Worm (Caenorhabditis elegans): ENCODE data around the gene C17B7.14.

DNA sequence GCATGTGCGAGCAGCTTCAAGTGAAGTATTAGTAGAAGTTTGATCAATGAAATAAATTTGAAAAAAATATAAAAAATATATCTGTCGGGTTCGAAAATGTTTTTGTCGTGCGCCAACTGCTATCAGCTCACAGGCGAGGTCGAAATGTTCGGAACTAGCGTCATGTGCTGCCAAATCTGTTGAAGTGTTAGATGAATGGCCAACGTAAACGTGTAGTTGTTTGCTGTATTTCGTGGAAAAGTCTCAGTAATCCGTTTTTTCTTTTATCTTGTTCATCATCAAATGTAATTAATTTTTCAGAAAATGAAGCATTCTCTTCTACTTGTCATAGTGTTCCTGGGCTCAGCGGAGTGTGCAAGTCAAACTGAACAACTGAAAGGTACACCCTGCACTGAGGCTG is 29.5 kb upstream of the C17B7.14 start, which contains the start of gene C17B7.15:
- TF ChIP-seq ztf-11 (tag; optimal IDR thresholded peaks at IDR 0.05) (no peak), mdl-1 (tag; optimal IDR thresholded peaks at IDR 0.05) (no peak), zag-1 (tag; optimal IDR thresholded peaks at IDR 0.05) (no peak), C04F5.9 (tag; optimal IDR thresholded peaks at IDR 0.05) (no peak), ceh-8 (GFP tag; optimal IDR thresholded peaks at IDR 0.05) (no peak), nhr-85 (tag) (no peak)

Data from whole organism, L1 larva.